Fruit fly (Drosophila melanogaster) whole organism, embryonic: ENCODE results near the gene GIIIspla2.

Experiments used
- ATbp ChIP-seq: fragments of 200-800 bp; sonication (Bioruptor generic); optimal IDR thresholded peaks from 2 replicates; lab custom pipeline; 2017; ENCODE audit warnings: missing biosample characterization, mild to moderate bottlenecking, missing genetic modification characterization, missing genetic modification reagents
- Adf1 ChIP-seq: fragments of 200-800 bp; sonication (Bioruptor generic); IDR thresholded peaks from 2 replicates; pipeline ENCODE4 v1.3.6; 2022; ENCODE audit warnings: missing biosample characterization, missing genetic modification characterization
- Atf6 ChIP-seq: fragments of 200-800 bp; sonication (Bioruptor generic); IDR thresholded peaks from 2 replicates; pipeline ENCODE4 v1.3.6; 2022; ENCODE audit warnings: missing biosample characterization, missing genetic modification characterization
- Bgb ChIP-seq: fragments of 200-800 bp; sonication (Bioruptor generic); IDR thresholded peaks from 2 replicates; pipeline ENCODE4 v1.3.6; 2022; ENCODE audit warnings: missing biosample characterization, missing genetic modification characterization; ENCODE audit not compliant: partially characterized antibody
- Bteb2 ChIP-seq: fragments of 200-800 bp; sonication (Bioruptor generic); optimal IDR thresholded peaks from 2 replicates; lab custom pipeline; 2016; ENCODE audit warnings: missing biosample characterization, missing genetic modification characterization
- CG10267 ChIP-seq: fragments of 200-800 bp; sonication (Bioruptor generic); optimal IDR thresholded peaks from 2 replicates; lab custom pipeline; 2018; ENCODE audit warnings: missing biosample characterization, mild to moderate bottlenecking, missing genetic modification characterization, moderate library complexity
- CG10959 ChIP-seq: fragments of 200-800 bp; sonication (Bioruptor generic); IDR thresholded peaks from 2 replicates; pipeline ENCODE4 v1.3.6; 2022; ENCODE audit warnings: missing biosample characterization, missing genetic modification characterization
- CG12071 ChIP-seq: fragments of 200-800 bp; sonication (Bioruptor generic); optimal IDR thresholded peaks from 3 replicates; lab custom pipeline; 2018; ENCODE audit warnings: missing biosample characterization, mild to moderate bottlenecking, missing genetic modification characterization
- CG12219 ChIP-seq: fragments of 200-800 bp; sonication (Bioruptor generic); optimal IDR thresholded peaks from 3 replicates; lab custom pipeline; 2018; ENCODE audit warnings: missing biosample characterization, mild to moderate bottlenecking, missing genetic modification characterization
- CG12659 ChIP-seq: fragments of 200-800 bp; sonication (Bioruptor generic); optimal IDR thresholded peaks from 3 replicates; lab custom pipeline; 2017; ENCODE audit warnings: mild to moderate bottlenecking, missing biosample characterization, missing genetic modification reagents, missing genetic modification characterization
- CG13894 ChIP-seq: fragments of 200-800 bp; sonication (Bioruptor generic); optimal IDR thresholded peaks from 3 replicates; lab custom pipeline; 2018; ENCODE audit warnings: missing biosample characterization, mild to moderate bottlenecking, missing genetic modification characterization, moderate library complexity
- CG16779 ChIP-seq: fragments of 200-800 bp; sonication (Bioruptor generic); IDR thresholded peaks from 2 replicates; pipeline ENCODE4 v1.3.6; 2022; ENCODE audit warnings: missing biosample characterization, missing genetic modification characterization
- CG17328 ChIP-seq: fragments of 200-800 bp; sonication (Bioruptor generic); IDR thresholded peaks from 2 replicates; pipeline ENCODE4 v1.3.6; 2022; ENCODE audit warnings: missing biosample characterization, missing genetic modification characterization
- CG18262 ChIP-seq: fragments of 200-800 bp; optimal IDR thresholded peaks from 3 replicates; lab custom pipeline; 2019; ENCODE audit warnings: missing biosample characterization, mild to moderate bottlenecking, missing genetic modification characterization, moderate library complexity
- CG18619 ChIP-seq: fragments of 200-800 bp; sonication (Bioruptor generic); optimal IDR thresholded peaks from 3 replicates; lab custom pipeline; 2017; ENCODE audit warnings: missing biosample characterization, mild to moderate bottlenecking, missing genetic modification characterization
- CG32532 ChIP-seq: fragments of 200-800 bp; sonication (Bioruptor generic); IDR thresholded peaks from 2 replicates; pipeline ENCODE4 v1.3.6; 2022; ENCODE audit warnings: missing biosample characterization, missing genetic modification characterization
- CG32767 ChIP-seq: fragments of 200-800 bp; sonication (Bioruptor generic); IDR thresholded peaks from 2 replicates; pipeline ENCODE4 v1.3.6; 2022; ENCODE audit warnings: missing biosample characterization, missing genetic modification characterization
- CG6854 ChIP-seq: fragments of 200-800 bp; sonication (Bioruptor generic); optimal IDR thresholded peaks from 3 replicates; lab custom pipeline; 2017; ENCODE audit warnings: missing biosample characterization, mild to moderate bottlenecking, missing genetic modification characterization
- CTCF ChIP-seq: fragments of 200-800 bp; sonication (Bioruptor generic); optimal IDR thresholded peaks from 2 replicates; lab custom pipeline; 2017; ENCODE audit warnings: missing biosample characterization, mild to moderate bottlenecking, missing genetic modification characterization, moderate library complexity
- Deaf1 ChIP-seq: fragments of 200-800 bp; optimal IDR thresholded peaks from 3 replicates; lab custom pipeline; 2019; ENCODE audit warnings: missing biosample characterization, mild to moderate bottlenecking, missing genetic modification characterization, moderate library complexity
- Dref ChIP-seq: fragments of 200-800 bp; sonication (Bioruptor generic); IDR thresholded peaks from 2 replicates; pipeline ENCODE4 v1.3.6; 2022; ENCODE audit warnings: missing biosample characterization, missing genetic modification characterization
- Drgx ChIP-seq: fragments of 200-800 bp; sonication (Bioruptor generic); IDR thresholded peaks from 2 replicates; pipeline ENCODE4 v1.3.6; 2022; ENCODE audit warnings: missing biosample characterization, missing genetic modification characterization
- Lhr ChIP-seq: fragments of 200-800 bp; sonication (Bioruptor generic); optimal IDR thresholded peaks from 3 replicates; lab custom pipeline; 2017; ENCODE audit warnings: mild to moderate bottlenecking, missing biosample characterization, missing genetic modification reagents, missing genetic modification characterization
- MBD-R2 ChIP-seq: fragments of 200-800 bp; sonication (Bioruptor generic); IDR thresholded peaks from 2 replicates; pipeline ENCODE4 v1.3.6; 2022; ENCODE audit warnings: missing biosample characterization, missing genetic modification characterization
- Med ChIP-seq: fragments of 200-800 bp; sonication (Bioruptor generic); peaks from one replicate; lab custom pipeline; 2016; ENCODE audit warnings: missing biosample characterization, missing genetic modification characterization, mild to moderate bottlenecking, inconsistent platforms, moderate library complexity
- Nf-YA ChIP-seq: fragments of 200-800 bp; sonication (Bioruptor generic); IDR thresholded peaks from 2 replicates; pipeline ENCODE4 v1.3.6; 2022; ENCODE audit warnings: missing biosample characterization, missing genetic modification characterization
- Optix ChIP-seq: fragments of 200-800 bp; sonication (Bioruptor generic); IDR thresholded peaks from 3 replicates; pipeline ENCODE4 v1.3.6; 2022; ENCODE audit warnings: missing biosample characterization, missing genetic modification characterization
- Tbp ChIP-seq: fragments of >200 bp; optimal IDR thresholded peaks from 2 replicates; lab custom pipeline; 2018; ENCODE audit warnings: missing biosample characterization, missing genetic modification characterization
- amos ChIP-seq: fragments of 200-800 bp; sonication (Bioruptor generic); IDR thresholded peaks from 2 replicates; pipeline ENCODE4 v1.3.6; 2022; ENCODE audit warnings: missing biosample characterization, missing genetic modification characterization; ENCODE audit not compliant: partially characterized antibody
- chif ChIP-seq, 2 experiments: fragments of 200-800 bp; sonication (Bioruptor generic); optimal IDR thresholded peaks; 3 replicates each; lab custom pipeline; 2016; ENCODE audit warnings: missing biosample characterization in 2 of 2, missing genetic modification characterization in 2 of 2
- chn ChIP-seq: fragments of 200-800 bp; sonication (Bioruptor generic); optimal IDR thresholded peaks from 2 replicates; lab custom pipeline; 2016; ENCODE audit warnings: missing biosample characterization, missing genetic modification characterization
- ci ChIP-seq: fragments of 200-800 bp; sonication (Bioruptor generic); IDR thresholded peaks from 3 replicates; pipeline ENCODE4 v1.3.6; 2022; ENCODE audit warnings: missing biosample characterization, missing genetic modification characterization
- crol ChIP-seq: fragments of 200-800 bp; sonication (Bioruptor generic); IDR thresholded peaks from 2 replicates; pipeline ENCODE4 v1.3.6; 2022; ENCODE audit warnings: missing biosample characterization, missing genetic modification characterization
- dmrt99B ChIP-seq: fragments of 200-800 bp; sonication (Bioruptor generic); optimal IDR thresholded peaks from 2 replicates; lab custom pipeline; 2018; ENCODE audit warnings: missing biosample characterization, mild to moderate bottlenecking, missing genetic modification characterization, moderate library complexity
- emc ChIP-seq: fragments of 200-800 bp; sonication (Bioruptor generic); optimal IDR thresholded peaks from 2 replicates; lab custom pipeline; 2016; ENCODE audit warnings: missing biosample characterization, missing genetic modification characterization
- fd102C ChIP-seq: fragments of 200-800 bp; sonication (Bioruptor generic); optimal IDR thresholded peaks from 2 replicates; lab custom pipeline; 2018; ENCODE audit warnings: missing biosample characterization, mild to moderate bottlenecking, missing genetic modification characterization, moderate library complexity
- gce ChIP-seq: fragments of 200-800 bp; sonication (Bioruptor generic); IDR thresholded peaks from 3 replicates; pipeline ENCODE4 v1.3.6; 2022; ENCODE audit warnings: missing biosample characterization, missing genetic modification characterization
- grau ChIP-seq: fragments of 200-800 bp; optimal IDR thresholded peaks from 3 replicates; lab custom pipeline; 2019; ENCODE audit warnings: missing biosample characterization, mild to moderate bottlenecking, missing genetic modification characterization, moderate library complexity
- pfk ChIP-seq: fragments of 200-800 bp; sonication (Bioruptor generic); optimal IDR thresholded peaks from 2 replicates; lab custom pipeline; 2018; ENCODE audit warnings: missing biosample characterization, mild to moderate bottlenecking, missing genetic modification characterization, moderate library complexity
- pzg ChIP-seq: fragments of 200-800 bp; sonication (Bioruptor generic); optimal IDR thresholded peaks from 3 replicates; lab custom pipeline; 2018; ENCODE audit warnings: missing biosample characterization, mild to moderate bottlenecking, missing genetic modification characterization, moderate library complexity
- row ChIP-seq: fragments of 200-800 bp; sonication (Bioruptor generic); IDR thresholded peaks from 3 replicates; pipeline ENCODE4 v1.3.6; 2022; ENCODE audit warnings: missing biosample characterization, missing genetic modification characterization
- sens ChIP-seq: fragments of 200-800 bp; sonication (Bioruptor generic); peaks from one replicate; lab custom pipeline; 2016; ENCODE audit warnings: missing biosample characterization, missing genetic modification characterization
- sima ChIP-seq: fragments of 200-800 bp; sonication (Bioruptor generic); optimal IDR thresholded peaks from 2 replicates; lab custom pipeline; 2016; ENCODE audit warnings: missing biosample characterization, missing genetic modification characterization
- sob ChIP-seq: fragments of 200-800 bp; sonication (Bioruptor generic); IDR thresholded peaks from 2 replicates; pipeline ENCODE4 v1.3.6; 2022; ENCODE audit warnings: missing biosample characterization, missing genetic modification characterization
- sr ChIP-seq: fragments of 200-800 bp; sonication (Bioruptor generic); IDR thresholded peaks from 3 replicates; pipeline ENCODE4 v1.3.6; 2022; ENCODE audit warnings: missing biosample characterization, missing genetic modification characterization
- zfh1 ChIP-seq: fragments of 200-800 bp; sonication (Bioruptor generic); IDR thresholded peaks from 3 replicates; pipeline ENCODE4 v1.3.6; 2022; ENCODE audit warnings: missing biosample characterization, missing genetic modification characterization

Gene GIIIspla2

DNA sequence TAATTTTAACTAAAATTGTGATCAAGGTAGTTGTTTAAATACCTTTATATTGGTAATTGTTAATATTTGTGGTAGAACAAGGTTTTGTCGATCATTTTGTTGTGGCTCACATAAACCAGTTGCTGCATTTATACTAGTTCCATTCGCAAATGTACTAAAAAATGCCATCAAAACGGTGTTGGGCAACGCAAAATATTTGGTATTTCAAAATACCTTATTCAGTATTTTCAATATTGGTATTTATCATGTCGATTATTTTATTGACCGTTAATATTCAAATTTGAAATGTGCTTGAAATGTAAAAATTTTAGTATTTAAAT, 19.6 kb downstream of the GIIIspla2 start, which contains the start of gene slpr (continued):
- no peak for TF ChIP-seq CG18619 (GFP tag; lab: Kevin White, UChicago)
- TF ChIP-seq CG12659: peak; percentile 28
- TF ChIP-seq CG10267 (tag; lab: Kevin White, UChicago): peak; percentile 92
- TF ChIP-seq CG17328: no peak
- TF ChIP-seq dmrt99B: no peak
- TF ChIP-seq CG10959 (GFP tag; lab: Robert Waterston, UW): no peak
- TF ChIP-seq ATbp (GFP tag; lab: Kevin White, UChicago): no peak
- TF ChIP-seq, all 482 proteins: peak for 24

- TF ChIP-seq sob (GFP tag; lab: Robert Waterston, UW) (0 out of 2 replicates have a peak, but pooled peaks have one; percentile 30), Nf-YA (GFP tag; lab: Robert Waterston, UW) (no peak), CTCF (no peak), CG13894 (tag; lab: Kevin White, UChicago) (peak; percentile 19), chif (GFP tag; optimal IDR thresholded peaks at IDR 0.05; lab: Kevin White, UChicago) (no peak), fd102C (GFP tag; lab: Kevin White, UChicago) (no peak), Dref (no peak), chn (no peak), ci (peak; percentile 52; the same call in 2 of the 3 replicates), CG16779 (GFP tag; lab: Robert Waterston, UW) (peak; percentile 45; the same call in 1 of the 2 replicates), sr (GFP tag; lab: Robert Waterston, UW) (0 out of 3 replicates have a peak, but pooled peaks have one; percentile 51), Lhr (no peak), CG32767 (peak; percentile 41; the same call in 1 of the 2 replicates), Tbp (GFP tag; lab: Kevin White, UChicago) (no peak), row (0 out of 3 replicates have a peak, but pooled peaks have one; percentile 13), Bgb (GFP tag; lab: Robert Waterston, UW) (peak; percentile 38; the same call in 1 of the 2 replicates), amos (GFP tag; lab: Robert Waterston, UW) (peak; percentile 10; the same call in 1 of the 2 replicates), CG32532 (GFP tag; lab: Robert Waterston, UW) (peak; percentile 20; the same call in 1 of the 2 replicates), Deaf1 (tag; lab: Kevin White, UChicago) (peak; percentile 79), CG10959 (GFP tag; lab: Robert Waterston, UW) (no peak), Atf6 (GFP tag; lab: Robert Waterston, UW) (no peak), CG12071 (peak; percentile 29), pzg (GFP tag; lab: Kevin White, UChicago) (peak; percentile 4), Med (GFP tag; lab: Kevin White, UChicago) (peak; percentile 81), CG6854 (GFP tag; lab: Kevin White, UChicago) (no peak), zfh1 (GFP tag; lab: Robert Waterston, UW) (0 out of 3 replicates have a peak, but pooled peaks have one; percentile 18), sens (GFP tag; lab: Kevin White, UChicago) (peak; percentile 7), CG18262 (no peak), gce (no peak), MBD-R2 (peak; percentile 22; the same call in 1 of the 2 replicates), grau (tag; lab: Kevin White, UChicago) (no peak), CG12219 (GFP tag; lab: Kevin White, UChicago) (no peak), Adf1 (peak; percentile 77), Bteb2 (GFP tag; lab: Kevin White, UChicago) (no peak), Optix (0 out of 3 replicates have a peak, but pooled peaks have one; percentile 20), sima (GFP tag; lab: Kevin White, UChicago) (no peak), CG18619 (GFP tag; lab: Kevin White, UChicago) (no peak), crol (GFP tag; lab: Robert Waterston, UW) (peak; percentile 45; the same call in 1 of the 2 replicates), Drgx (GFP tag; lab: Robert Waterston, UW) (0 out of 2 replicates have a peak, but pooled peaks have one; percentile 16), pfk (GFP tag; lab: Kevin White, UChicago) (peak; percentile 19), emc (GFP tag; lab: Kevin White, UChicago) (no peak)
These were observed 20.3 kb downstream of the GIIIspla2 start for dm6 chrX:8177742-8178141.
